Worm (Caenorhabditis elegans) whole organism, L4 larva: ENCODE data around the gene gst-38.
"Not testable (repeated sequence)": the region's sequence is repeated elsewhere in the genome, so short reads cannot be mapped to it uniquely, and the experiment has no call there.

Experiments used
- D1046.2 ChIP-seq: fragments of 200-800 bp; sonication (Bioruptor generic); IDR thresholded peaks from 2 replicates; pipeline ENCODE4 v1.3.6; 2022; ENCODE audit warnings: missing genetic modification characterization, missing compliant biosample characterization
- F10B5.3 ChIP-seq: sonication (generic microtip); optimal IDR thresholded peaks from 2 replicates; lab custom pipeline; 2016; ENCODE audit warnings: mild to moderate bottlenecking, missing genetic modification characterization, missing compliant biosample characterization
- F49E8.2 ChIP-seq: sonication (generic microtip); optimal IDR thresholded peaks from 2 replicates; lab custom pipeline; 2016; ENCODE audit warnings: missing compliant biosample characterization, mild to moderate bottlenecking, missing genetic modification characterization, borderline replicate concordance
- R02D3.7 ChIP-seq: fragments of 150-350 bp; sonication (generic microtip); optimal IDR thresholded peaks from 3 replicates; lab custom pipeline; 2014; ENCODE audit warnings: missing biosample characterization, missing genetic modification characterization
- T20F7.1 ChIP-seq: fragments of 200-800 bp; sonication (Bioruptor generic); optimal IDR thresholded peaks from 2 replicates; lab custom pipeline; 2018; ENCODE audit warnings: mild to moderate bottlenecking, missing genetic modification characterization, missing compliant biosample characterization
- Y105C5A.15 ChIP-seq: fragments of 200-800 bp; sonication (Bioruptor generic); IDR thresholded peaks from 2 replicates; pipeline ENCODE4 v1.3.6; 2022; ENCODE audit warnings: missing genetic modification characterization, missing compliant biosample characterization
- ZK337.2 ChIP-seq: fragments of 200-800 bp; sonication (Bioruptor generic); IDR thresholded peaks from 2 replicates; pipeline ENCODE4 v1.3.6; 2022; ENCODE audit warnings: missing genetic modification reagents, missing genetic modification characterization, missing compliant biosample characterization
- ZK546.5 ChIP-seq, 2 experiments: sonication (generic microtip); optimal IDR thresholded peaks; 2 replicates each; lab custom pipeline; 2017; ENCODE audit warnings: missing biosample characterization in 2 of 2, missing genetic modification characterization in 2 of 2
- attf-4 ChIP-seq: sonication (generic microtip); optimal IDR thresholded peaks from 3 replicates; lab custom pipeline; 2017; ENCODE audit warnings: missing biosample characterization, missing genetic modification characterization
- ceh-20 ChIP-seq: fragments of 200-800 bp; sonication (Bioruptor generic); IDR thresholded peaks from 2 replicates; pipeline ENCODE4 v1.3.6; 2022; ENCODE audit warnings: missing genetic modification reagents, missing genetic modification characterization, missing compliant biosample characterization
- ceh-44 ChIP-seq: fragments of 200-800 bp; sonication (Bioruptor generic); IDR thresholded peaks from 2 replicates; pipeline ENCODE4 v1.3.6; 2022; ENCODE audit warnings: missing genetic modification reagents, missing genetic modification characterization, missing compliant biosample characterization
- daf-16 ChIP-seq, 3 experiments: sonication (generic microtip); optimal IDR thresholded peaks; 2 replicates each; lab custom pipeline; 2016 to 2017; ENCODE audit warnings: missing genetic modification characterization in 3 of 3, missing genetic modification reagents in 3 of 3, mild to moderate bottlenecking in 2 of 3, missing compliant biosample characterization in 2 of 3, missing biosample characterization in 1 of 3, moderate library complexity in 1 of 3
- dmd-6 ChIP-seq: fragments of 200-800 bp; sonication (Bioruptor generic); IDR thresholded peaks from 2 replicates; pipeline ENCODE4 v1.3.6; 2022; ENCODE audit warnings: missing genetic modification reagents, missing genetic modification characterization, missing compliant biosample characterization
- dpl-1 ChIP-seq: fragments of 150-350 bp; optimal IDR thresholded peaks from 2 replicates; lab custom pipeline; 2014; ENCODE audit warnings: missing biosample characterization, missing genetic modification reagents, missing genetic modification characterization
- gei-8 ChIP-seq: fragments of 200-800 bp; sonication (Bioruptor generic); optimal IDR thresholded peaks from 2 replicates; lab custom pipeline; 2018; ENCODE audit warnings: mild to moderate bottlenecking, missing genetic modification characterization, missing compliant biosample characterization
- hlh-30 ChIP-seq: sonication (generic microtip); optimal IDR thresholded peaks from 2 replicates; lab custom pipeline; 2017; ENCODE audit warnings: antibody characterized with exemption, mild to moderate bottlenecking, missing genetic modification characterization, missing compliant biosample characterization; ENCODE audit not compliant: insufficient read depth
- jun-1 ChIP-seq: fragments of 150-350 bp; optimal IDR thresholded peaks from 2 replicates; lab custom pipeline; 2014; ENCODE audit warnings: missing biosample characterization, missing genetic modification reagents, missing genetic modification characterization
- lin-13 ChIP-seq: fragments of 150-350 bp; optimal IDR thresholded peaks from 2 replicates; lab custom pipeline; 2014; ENCODE audit warnings: missing biosample characterization, missing genetic modification reagents, missing genetic modification characterization
- lin-38 ChIP-seq: fragments of 200-800 bp; sonication (Bioruptor generic); IDR thresholded peaks from 2 replicates; pipeline ENCODE4 v1.3.6; 2022; ENCODE audit warnings: missing genetic modification reagents, missing genetic modification characterization, missing compliant biosample characterization
- lir-3 ChIP-seq: sonication (generic microtip); optimal IDR thresholded peaks from 2 replicates; lab custom pipeline; 2016; ENCODE audit warnings: mild to moderate bottlenecking, missing genetic modification characterization, missing compliant biosample characterization
- mdl-1 ChIP-seq, 2 experiments: fragments of 150-350 bp in 1 of 2; sonication (generic microtip) in 1 of 2; optimal IDR thresholded peaks; 2 replicates each; lab custom pipeline; 2014 to 2017; ENCODE audit warnings: missing biosample characterization in 2 of 2, missing genetic modification characterization in 2 of 2
- mep-1 ChIP-seq: fragments of 150-350 bp; sonication (generic microtip); optimal IDR thresholded peaks from 3 replicates; lab custom pipeline; 2014; ENCODE audit warnings: missing biosample characterization, missing genetic modification characterization
- mes-2 ChIP-seq: sonication (generic microtip); optimal IDR thresholded peaks from 2 replicates; lab custom pipeline; 2016; ENCODE audit warnings: missing genotype, mild to moderate bottlenecking, missing genetic modification characterization, missing compliant biosample characterization; ENCODE audit not compliant: poor library complexity, severe bottlenecking
- mxl-2 ChIP-seq: fragments of 200-800 bp; sonication (Bioruptor generic); conservative IDR thresholded peaks from 2 replicates; pipeline ENCODE4 v1.3.6; 2022; ENCODE audit warnings: missing genetic modification reagents, missing genetic modification characterization, missing compliant biosample characterization
- nhr-10 ChIP-seq: fragments of 150-350 bp; optimal IDR thresholded peaks from 2 replicates; lab custom pipeline; 2014; ENCODE audit warnings: missing biosample characterization, missing genetic modification characterization
- nhr-11 ChIP-seq: fragments of 150-350 bp; optimal IDR thresholded peaks from 2 replicates; lab custom pipeline; 2014; ENCODE audit warnings: missing biosample characterization, missing genetic modification characterization
- nhr-28 ChIP-seq: fragments of 150-350 bp; optimal IDR thresholded peaks from 2 replicates; lab custom pipeline; 2014; ENCODE audit warnings: missing biosample characterization, missing genetic modification characterization
- nhr-42 ChIP-seq: fragments of 200-800 bp; sonication (Bioruptor generic); IDR thresholded peaks from 2 replicates; pipeline ENCODE4 v1.3.6; 2022; ENCODE audit warnings: missing genetic modification characterization, missing compliant biosample characterization
- nhr-48 ChIP-seq: sonication (generic microtip); optimal IDR thresholded peaks from 2 replicates; lab custom pipeline; 2016; ENCODE audit warnings: mild to moderate bottlenecking, missing genetic modification characterization, missing compliant biosample characterization
- nhr-77 ChIP-seq: fragments of 150-350 bp; optimal IDR thresholded peaks from 2 replicates; lab custom pipeline; 2014; ENCODE audit warnings: missing biosample characterization, missing genetic modification characterization
- php-3 ChIP-seq: fragments of 200-800 bp; sonication (Bioruptor generic); IDR thresholded peaks from 2 replicates; pipeline ENCODE4 v1.3.6; 2022; ENCODE audit warnings: missing genetic modification reagents, missing genetic modification characterization, missing compliant biosample characterization
- saeg-2 ChIP-seq: fragments of 200-800 bp; sonication (Bioruptor generic); IDR thresholded peaks from 2 replicates; pipeline ENCODE4 v1.3.6; 2022; ENCODE audit warnings: missing genetic modification reagents, missing genetic modification characterization, missing compliant biosample characterization
- skn-1 ChIP-seq: fragments of 150-350 bp; optimal IDR thresholded peaks from 2 replicates; lab custom pipeline; 2014; ENCODE audit warnings: missing biosample characterization, missing genetic modification characterization
- spr-1 ChIP-seq: sonication (generic microtip); optimal IDR thresholded peaks from 2 replicates; lab custom pipeline; 2016; ENCODE audit warnings: mild to moderate bottlenecking, missing genetic modification characterization, missing compliant biosample characterization
- tag-97 ChIP-seq: fragments of 200-800 bp; sonication (Bioruptor generic); IDR thresholded peaks from 2 replicates; pipeline ENCODE4 v1.3.6; 2022; ENCODE audit warnings: missing genetic modification characterization, missing compliant biosample characterization
- vab-7 ChIP-seq: fragments of 200-800 bp; sonication (Bioruptor generic); IDR thresholded peaks from 2 replicates; pipeline ENCODE4 v1.3.6; 2022; ENCODE audit warnings: missing genetic modification reagents, missing genetic modification characterization, missing compliant biosample characterization
- zag-1 ChIP-seq: fragments of 150-350 bp; optimal IDR thresholded peaks from 2 replicates; lab custom pipeline; 2014; ENCODE audit warnings: missing biosample characterization, missing genetic modification characterization
- zip-11 ChIP-seq: fragments of 200-800 bp; sonication (Bioruptor generic); IDR thresholded peaks from 2 replicates; pipeline ENCODE4 v1.3.6; 2022; ENCODE audit warnings: missing genetic modification characterization, missing compliant biosample characterization
- ztf-11 ChIP-seq: fragments of 150-350 bp; optimal IDR thresholded peaks from 2 replicates; lab custom pipeline; 2014; ENCODE audit warnings: missing biosample characterization, missing genetic modification characterization

gst-38 gene

ce11 chrV:15932390-15932789 is 16.5 kb upstream of the gst-38 start, which contains the start of gene srw-26:
Gene srw-26 (minus strand): TSS chrV:15932490.
- TF ChIP-seq ztf-11 (tag; lab: Kevin White, UChicago) (no peak), ceh-44 (GFP tag; lab: Robert Waterston, UW) (no peak), nhr-77 (no peak), mes-2 (tag; lab: Kevin White, UChicago) (no peak), ZK337.2 (GFP tag; lab: Robert Waterston, UW) (no peak), skn-1 (tag; lab: Kevin White, UChicago) (no peak)

DNA sequence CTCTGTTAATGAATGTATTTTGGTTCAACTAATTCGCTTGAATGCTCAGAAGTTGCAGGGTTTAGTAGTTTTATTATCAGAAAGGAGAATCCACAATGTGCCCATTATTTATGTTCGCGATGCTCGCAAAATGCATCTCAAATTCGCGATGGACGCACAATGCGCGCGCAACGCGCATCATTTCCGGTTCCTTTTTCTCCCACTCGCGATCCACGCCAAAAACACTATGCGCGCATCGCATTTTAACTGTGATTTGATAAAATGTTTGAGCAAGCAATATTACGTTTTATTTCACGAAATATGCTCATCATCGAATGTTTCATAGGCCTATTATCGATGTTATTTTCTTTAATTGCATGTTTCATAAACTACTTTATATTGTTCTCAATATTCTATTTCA is 14.0 kb upstream of the gst-38 start, which contains the start of gene srbc-77:
TSS of gene srbc-77 (plus strand) at position 301 of the 400 bp plus-strand sequence.
- TF ChIP-seq hlh-30 (tag; lab: Kevin White, UChicago); Y105C5A.15 (GFP tag; lab: Robert Waterston, UW); attf-4: not testable (repeated sequence)

ce11 chrV:15928325-15928724 is 12.5 kb upstream of the gst-38 start, which contains the start of gene pzf-1:
Gene pzf-1 (minus strand): TSS chrV:15928425.
- no peak for TF ChIP-seq mep-1 (tag; lab: Kevin White, UChicago)
- no peak for TF ChIP-seq saeg-2 (GFP tag; lab: Robert Waterston, UW)
- no peak for TF ChIP-seq nhr-77
- TF ChIP-seq nhr-11 (tag; lab: Kevin White, UChicago): no peak
- TF ChIP-seq zip-11 (GFP tag; lab: Robert Waterston, UW): no peak
- TF ChIP-seq jun-1 (tag; lab: Kevin White, UChicago): no peak
- TF ChIP-seq nhr-10 (tag; lab: Kevin White, UChicago): no peak
- TF ChIP-seq mdl-1 (tag; optimal IDR thresholded peaks at IDR 0.05; lab: Kevin White, UChicago): no peak
- no peak for TF ChIP-seq gei-8
- TF ChIP-seq lin-13 (GFP tag; lab: Kevin White, UChicago): no peak
- TF ChIP-seq nhr-42 (GFP tag; lab: Robert Waterston, UW): no peak
- TF ChIP-seq F49E8.2 (tag; lab: Kevin White, UChicago): no peak
- TF ChIP-seq nhr-48 (tag; lab: Kevin White, UChicago): no peak
- TF ChIP-seq T20F7.1 (GFP tag; lab: Kevin White, UChicago): no peak
- TF ChIP-seq ZK546.5 (tag; optimal IDR thresholded peaks at IDR 0.05; lab: Kevin White, UChicago): no peak
- no peak for TF ChIP-seq php-3 (GFP tag; lab: Robert Waterston, UW)
- no peak for TF ChIP-seq mxl-2 (GFP tag; lab: Robert Waterston, UW)
- TF ChIP-seq zag-1 (tag; lab: Kevin White, UChicago): no peak
- no peak for TF ChIP-seq lir-3 (tag; lab: Kevin White, UChicago)

ce11 chrV:15924307-15924706 is 8.4 kb upstream of the gst-38 start, which contains the start of gene nhr-108:
Gene nhr-108 (minus strand): TSS chrV:15924472.
- TF ChIP-seq F10B5.3 (tag; lab: Kevin White, UChicago): no peak
- TF ChIP-seq tag-97 (GFP tag; lab: Robert Waterston, UW): no peak
- TF ChIP-seq daf-16 (GFP tag; optimal IDR thresholded peaks at IDR 0.05; lab: Kevin White, UChicago): no peak
- peak; percentile 39 for TF ChIP-seq daf-16 (tag; optimal IDR thresholded peaks at IDR 0.05; lab: Kevin White, UChicago)
- no peak for TF ChIP-seq D1046.2 (GFP tag; lab: Robert Waterston, UW)
- no peak for TF ChIP-seq spr-1 (tag; lab: Kevin White, UChicago)
- TF ChIP-seq mxl-2 (GFP tag; lab: Robert Waterston, UW): no peak
- no peak for TF ChIP-seq vab-7
- no peak for TF ChIP-seq saeg-2 (GFP tag; lab: Robert Waterston, UW)
- no peak for TF ChIP-seq php-3 (GFP tag; lab: Robert Waterston, UW)
- TF ChIP-seq dmd-6: no peak
- TF ChIP-seq lin-38: no peak
- no peak for TF ChIP-seq R02D3.7 (tag; lab: Kevin White, UChicago)
- TF ChIP-seq dpl-1 (GFP tag; lab: Kevin White, UChicago): no peak
- TF ChIP-seq nhr-28 (tag; lab: Kevin White, UChicago): peak; percentile 87
- no peak for TF ChIP-seq jun-1 (tag; lab: Kevin White, UChicago)
- TF ChIP-seq ceh-20 (GFP tag; lab: Robert Waterston, UW): no peak
- TF ChIP-seq nhr-77: peak; percentile 68
- TF ChIP-seq, all 104 proteins: peak for 3
